Fruit fly (Drosophila melanogaster) whole organism, wandering third instar larva: Measurements from ENCODE around the gene Srrm1.

Source experiments
- OdsH ChIP-seq: fragments of 200-800 bp; sonication (Bioruptor generic); optimal IDR thresholded peaks from 2 replicates; lab custom pipeline; 2016; ENCODE audit warnings: missing biosample characterization, mild to moderate bottlenecking, missing genetic modification characterization
- h ChIP-seq: fragments of 200-800 bp; sonication (Bioruptor generic); optimal IDR thresholded peaks from 3 replicates; lab custom pipeline; 2016; ENCODE audit warnings: missing biosample characterization, mild to moderate bottlenecking, missing genetic modification characterization

dm6 chr3L:13066220-13066619, 29.6 kb downstream of the Srrm1 start:
- no peak for TF ChIP-seq h (GFP tag; lab: Kevin White, UChicago)
- TF ChIP-seq OdsH (GFP tag; lab: Kevin White, UChicago): no peak
